Fruit fly (Drosophila melanogaster) whole organism, embryonic: ENCODE data around the gene CG14111.

ENCODE experiments used
- CG1024 ChIP-seq: fragments of 200-800 bp; sonication (Bioruptor generic); IDR thresholded peaks from 2 replicates; pipeline ENCODE4 v1.3.6; 2022; ENCODE audit warnings: missing biosample characterization, missing genetic modification characterization
- CG10565 ChIP-seq: fragments of 200-800 bp; sonication (Bioruptor generic); optimal IDR thresholded peaks from 3 replicates; lab custom pipeline; 2016; ENCODE audit warnings: missing biosample characterization, mild to moderate bottlenecking, missing genetic modification characterization
- CG10654 ChIP-seq: fragments of 200-800 bp; sonication (Bioruptor generic); optimal IDR thresholded peaks from 2 replicates; lab custom pipeline; 2016; ENCODE audit warnings: missing biosample characterization, missing genetic modification characterization
- CG11696 ChIP-seq: fragments of 200-800 bp; sonication (Bioruptor generic); IDR thresholded peaks from 2 replicates; pipeline ENCODE4 v1.3.6; 2022; ENCODE audit warnings: missing biosample characterization, missing genetic modification characterization
- CG14860 ChIP-seq: fragments of 200-800 bp; sonication (Bioruptor generic); IDR thresholded peaks from 3 replicates; pipeline ENCODE4 v1.3.6; 2022; ENCODE audit warnings: missing biosample characterization, missing genetic modification characterization; ENCODE audit not compliant: partially characterized antibody
- CG15011 ChIP-seq: fragments of 200-800 bp; sonication (Bioruptor generic); optimal IDR thresholded peaks from 3 replicates; lab custom pipeline; 2018; ENCODE audit warnings: missing biosample characterization, mild to moderate bottlenecking, missing genetic modification characterization
- CG1647 ChIP-seq: fragments of 200-800 bp; sonication (Bioruptor generic); optimal IDR thresholded peaks from 3 replicates; lab custom pipeline; 2016; ENCODE audit warnings: missing biosample characterization, missing genetic modification characterization
- CG18011 ChIP-seq: fragments of 200-800 bp; sonication (Bioruptor generic); optimal IDR thresholded peaks from 2 replicates; lab custom pipeline; 2017; ENCODE audit warnings: missing biosample characterization, missing genetic modification characterization, mild to moderate bottlenecking, moderate library complexity, missing genotype
- CG18764 ChIP-seq: fragments of 200-800 bp; sonication (Bioruptor generic); optimal IDR thresholded peaks from 3 replicates; lab custom pipeline; 2016; ENCODE audit warnings: missing biosample characterization, missing genetic modification characterization
- CG2129 ChIP-seq: fragments of 200-800 bp; sonication (Bioruptor generic); IDR thresholded peaks from 2 replicates; pipeline ENCODE4 v1.3.6; 2022; ENCODE audit warnings: missing biosample characterization, missing genetic modification characterization; ENCODE audit not compliant: partially characterized antibody
- CG2678 ChIP-seq: fragments of 200-800 bp; sonication (Bioruptor generic); optimal IDR thresholded peaks from 3 replicates; lab custom pipeline; 2019; ENCODE audit warnings: missing biosample characterization, mild to moderate bottlenecking, missing genetic modification characterization, moderate library complexity
- CG30431 ChIP-seq: fragments of 200-800 bp; sonication (Bioruptor generic); optimal IDR thresholded peaks from 2 replicates; lab custom pipeline; 2017; ENCODE audit warnings: missing biosample characterization, missing genetic modification characterization
- CG31441 ChIP-seq: fragments of 200-800 bp; sonication (Bioruptor generic); IDR thresholded peaks from 2 replicates; pipeline ENCODE4 v1.3.6; 2022; ENCODE audit warnings: missing biosample characterization, missing genetic modification characterization
- CG33213 ChIP-seq: fragments of 200-800 bp; sonication (Bioruptor generic); optimal IDR thresholded peaks from 3 replicates; lab custom pipeline; 2016; ENCODE audit warnings: missing biosample characterization, missing genetic modification characterization
- CG34376 ChIP-seq: fragments of 200-800 bp; sonication (Bioruptor generic); optimal IDR thresholded peaks from 2 replicates; lab custom pipeline; 2018; ENCODE audit warnings: missing biosample characterization, mild to moderate bottlenecking, missing genetic modification characterization
- CG3838 ChIP-seq: fragments of 200-800 bp; sonication (Bioruptor generic); optimal IDR thresholded peaks from 3 replicates; lab custom pipeline; 2016; ENCODE audit warnings: missing biosample characterization, missing genetic modification characterization
- CG42726 ChIP-seq: fragments of 200-800 bp; sonication (Bioruptor generic); IDR thresholded peaks from 2 replicates; pipeline ENCODE4 v1.3.6; 2022; ENCODE audit warnings: missing biosample characterization, missing genetic modification characterization; ENCODE audit not compliant: partially characterized antibody
- CG5245 ChIP-seq: fragments of 200-800 bp; sonication (Bioruptor generic); optimal IDR thresholded peaks from 3 replicates; lab custom pipeline; 2016; ENCODE audit warnings: missing biosample characterization, missing genetic modification characterization
- CG7271 ChIP-seq: fragments of 200-800 bp; sonication (Bioruptor generic); optimal IDR thresholded peaks from 2 replicates; lab custom pipeline; 2018; ENCODE audit warnings: missing biosample characterization, mild to moderate bottlenecking, missing genetic modification characterization, moderate library complexity
- CG7556 ChIP-seq: fragments of 200-800 bp; sonication (Bioruptor generic); optimal IDR thresholded peaks from 2 replicates; lab custom pipeline; 2017; ENCODE audit warnings: missing biosample characterization, mild to moderate bottlenecking, missing genetic modification characterization
- CG7928 ChIP-seq: fragments of 200-800 bp; sonication (Bioruptor generic); optimal IDR thresholded peaks from 2 replicates; lab custom pipeline; 2017; ENCODE audit warnings: missing biosample characterization, mild to moderate bottlenecking, missing genetic modification characterization
- CG8388 ChIP-seq: fragments of 200-800 bp; sonication (Bioruptor generic); optimal IDR thresholded peaks from 2 replicates; lab custom pipeline; 2019; ENCODE audit warnings: missing biosample characterization, mild to moderate bottlenecking, missing genetic modification characterization, moderate library complexity
- CG8765 ChIP-seq: fragments of 200-800 bp; sonication (Bioruptor generic); IDR thresholded peaks from 2 replicates; pipeline ENCODE4 v1.3.6; 2022; ENCODE audit warnings: missing biosample characterization, missing genetic modification characterization
- CG9215 ChIP-seq: fragments of 200-800 bp; sonication (Bioruptor generic); IDR thresholded peaks from 2 replicates; pipeline ENCODE4 v1.3.6; 2022; ENCODE audit warnings: missing biosample characterization, missing genetic modification characterization
- CG9817 ChIP-seq: fragments of 200-800 bp; sonication (Bioruptor generic); optimal IDR thresholded peaks from 2 replicates; lab custom pipeline; 2018; ENCODE audit warnings: missing biosample characterization, mild to moderate bottlenecking, missing genetic modification characterization, moderate library complexity
- CkIIα-i1 ChIP-seq: fragments of 200-800 bp; sonication (Bioruptor generic); IDR thresholded peaks from 2 replicates; pipeline ENCODE4 v1.3.6; 2022; ENCODE audit warnings: missing biosample characterization, missing genetic modification characterization
- D ChIP-seq, 2 experiments: fragments of 200-800 bp in 1 of 2; fragments of >200 bp in 1 of 2; sonication (Bioruptor generic) in 1 of 2; optimal IDR thresholded peaks; 2 replicates in 1 of 2; 3 replicates in 1 of 2; lab custom pipeline; 2017; ENCODE audit warnings: mild to moderate bottlenecking in 1 of 2, missing biosample characterization in 1 of 2, missing genetic modification characterization in 1 of 2, missing genetic modification reagents in 1 of 2
- HLH3B ChIP-seq: fragments of 200-800 bp; sonication (Bioruptor generic); IDR thresholded peaks from 2 replicates; pipeline ENCODE4 v1.3.6; 2022; ENCODE audit warnings: missing biosample characterization, missing genetic modification characterization
- Max ChIP-seq: fragments of 200-800 bp; sonication (Bioruptor generic); optimal IDR thresholded peaks from 2 replicates; lab custom pipeline; 2016; ENCODE audit warnings: missing biosample characterization, mild to moderate bottlenecking, missing genetic modification characterization
- Meics ChIP-seq: fragments of 200-800 bp; sonication (Bioruptor generic); optimal IDR thresholded peaks from 2 replicates; lab custom pipeline; 2017; ENCODE audit warnings: missing biosample characterization, mild to moderate bottlenecking, missing genetic modification characterization
- Oaz ChIP-seq: fragments of 200-800 bp; sonication (Bioruptor generic); IDR thresholded peaks from 2 replicates; pipeline ENCODE4 v1.3.6; 2022; ENCODE audit warnings: missing biosample characterization, missing genetic modification characterization
- PHDP ChIP-seq: fragments of 200-800 bp; sonication (Bioruptor generic); optimal IDR thresholded peaks from 3 replicates; lab custom pipeline; 2018; ENCODE audit warnings: missing biosample characterization, mild to moderate bottlenecking, missing genetic modification characterization, moderate library complexity
- Sox102F ChIP-seq: fragments of 200-800 bp; sonication (Bioruptor generic); optimal IDR thresholded peaks from 2 replicates; lab custom pipeline; 2018; ENCODE audit warnings: missing biosample characterization, mild to moderate bottlenecking, missing genetic modification characterization, moderate library complexity
- cato ChIP-seq: fragments of 200-800 bp; sonication (Bioruptor generic); optimal IDR thresholded peaks from 2 replicates; lab custom pipeline; 2016; ENCODE audit warnings: missing biosample characterization, missing genetic modification characterization, borderline replicate concordance
- croc ChIP-seq: fragments of 200-800 bp; sonication (Bioruptor generic); conservative IDR thresholded peaks from 3 replicates; pipeline ENCODE4 v1.3.6; 2022; ENCODE audit warnings: missing biosample characterization, missing genetic modification characterization
- crp ChIP-seq, 2 experiments: fragments of 200-800 bp; sonication (Bioruptor generic); optimal IDR thresholded peaks; 2 replicates in 1 of 2; 3 replicates in 1 of 2; lab custom pipeline; 2017; ENCODE audit warnings: missing biosample characterization in 2 of 2, missing genetic modification characterization in 2 of 2, mild to moderate bottlenecking in 1 of 2, moderate library complexity in 1 of 2
- dan ChIP-seq: fragments of 200-800 bp; sonication (Bioruptor generic); IDR thresholded peaks from 2 replicates; pipeline ENCODE4 v1.3.6; 2022; ENCODE audit warnings: missing biosample characterization, missing genetic modification characterization
- dysf ChIP-seq: fragments of 200-800 bp; sonication (Bioruptor generic); IDR thresholded peaks from 3 replicates; pipeline ENCODE4 v1.3.6; 2022; ENCODE audit warnings: missing biosample characterization, missing genetic modification characterization
- fd3F ChIP-seq: fragments of 200-800 bp; sonication (Bioruptor generic); optimal IDR thresholded peaks from 2 replicates; lab custom pipeline; 2018; ENCODE audit warnings: missing biosample characterization, mild to moderate bottlenecking, missing genetic modification characterization, moderate library complexity
- fd96Cb ChIP-seq: fragments of 200-800 bp; sonication (Bioruptor generic); optimal IDR thresholded peaks from 2 replicates; lab custom pipeline; 2018; ENCODE audit warnings: missing biosample characterization, mild to moderate bottlenecking, missing genetic modification characterization, moderate library complexity
- gro ChIP-seq: fragments of 200-800 bp; sonication (Bioruptor generic); optimal IDR thresholded peaks from 2 replicates; lab custom pipeline; 2016; ENCODE audit warnings: missing biosample characterization, missing genetic modification characterization
- lab ChIP-seq: fragments of 200-800 bp; sonication (Bioruptor generic); optimal IDR thresholded peaks from 3 replicates; lab custom pipeline; 2017; ENCODE audit warnings: missing biosample characterization, missing genetic modification characterization, mild to moderate bottlenecking, moderate library complexity, missing genetic modification reagents
- oc ChIP-seq: fragments of 200-800 bp; sonication (Bioruptor generic); optimal IDR thresholded peaks from 2 replicates; lab custom pipeline; 2018; ENCODE audit warnings: missing biosample characterization, mild to moderate bottlenecking, missing genetic modification characterization, moderate library complexity
- sens-2 ChIP-seq: fragments of 200-800 bp; sonication (Bioruptor generic); IDR thresholded peaks from 2 replicates; pipeline ENCODE4 v1.3.6; 2022; ENCODE audit warnings: missing biosample characterization, missing genetic modification characterization
- ssp ChIP-seq: fragments of 200-800 bp; sonication (Bioruptor generic); IDR thresholded peaks from 2 replicates; pipeline ENCODE4 v1.3.6; 2022; ENCODE audit warnings: missing biosample characterization, missing genetic modification characterization
- vnd ChIP-seq: fragments of 200-800 bp; sonication (Bioruptor generic); IDR thresholded peaks from 3 replicates; pipeline ENCODE4 v1.3.6; 2022; ENCODE audit warnings: missing biosample characterization, missing genetic modification characterization; ENCODE audit not compliant: partially characterized antibody
- zen ChIP-seq: fragments of 200-800 bp; sonication (Bioruptor generic); optimal IDR thresholded peaks from 3 replicates; lab custom pipeline; 2018; ENCODE audit warnings: missing biosample characterization, mild to moderate bottlenecking, missing genetic modification characterization, moderate library complexity
- zfh2 ChIP-seq: fragments of 200-800 bp; sonication (Bioruptor generic); optimal IDR thresholded peaks from 2 replicates; lab custom pipeline; 2016; ENCODE audit warnings: missing biosample characterization, missing genetic modification characterization

Gene CG14111

dm6 chr3L:13412200-13412885, 34.6 kb downstream of the CG14111 start, which contains the start of the genes CG10222 and flr (continued):
- no peak for TF ChIP-seq CG1647
- TF ChIP-seq Meics (GFP tag; lab: Kevin White, UChicago), result peak; percentile 27
- no peak for TF ChIP-seq crp (GFP tag; optimal IDR thresholded peaks at IDR 0.05; lab: Kevin White, UChicago)
- TF ChIP-seq ssp (GFP tag; lab: Robert Waterston, UW), result no peak
- TF ChIP-seq fd3F, result no peak
- peak; percentile 41 for TF ChIP-seq CG2678 (tag; lab: Kevin White, UChicago)
- no peak for TF ChIP-seq CG15011 (GFP tag; lab: Kevin White, UChicago)
- no peak for TF ChIP-seq Sox102F (GFP tag; lab: Kevin White, UChicago)
- no peak for TF ChIP-seq CG9817 (tag; lab: Kevin White, UChicago)
- no peak for TF ChIP-seq zfh2 (GFP tag; lab: Kevin White, UChicago)
- peak; percentile 69 for TF ChIP-seq CG14860 (GFP tag; lab: Robert Waterston, UW)
- no peak for TF ChIP-seq CG11696 (GFP tag; lab: Robert Waterston, UW)
- no peak for TF ChIP-seq CG30431 (GFP tag; lab: Kevin White, UChicago)
- peak; percentile 30 for TF ChIP-seq Max (GFP tag; lab: Kevin White, UChicago)
- TF ChIP-seq CG8388 (GFP tag; lab: Kevin White, UChicago), result no peak
- no peak for TF ChIP-seq Oaz (GFP tag; lab: Robert Waterston, UW)
- peak; percentile 46; the same call in 1 of the 2 replicates for TF ChIP-seq CG2129 (GFP tag; lab: Robert Waterston, UW)
- TF ChIP-seq fd96Cb (tag; lab: Kevin White, UChicago), result no peak
- TF ChIP-seq zen (tag; lab: Kevin White, UChicago), result peak; percentile 10
- TF ChIP-seq dysf (GFP tag; lab: Robert Waterston, UW), result no peak
- no peak for TF ChIP-seq CG5245 (GFP tag; lab: Kevin White, UChicago)
- TF ChIP-seq CG31441 (GFP tag; lab: Robert Waterston, UW), result peak; percentile 45; the same call in 1 of the 2 replicates
- TF ChIP-seq CG7271 (tag; lab: Kevin White, UChicago), result no peak
- TF ChIP-seq croc (GFP tag; lab: Robert Waterston, UW), result no peak
- TF ChIP-seq CG7556 (GFP tag; lab: Kevin White, UChicago), result no peak
- TF ChIP-seq CG10565, result no peak
- TF ChIP-seq sens-2, result no peak
- TF ChIP-seq CG33213, result no peak
- TF ChIP-seq CG10654 (GFP tag; lab: Kevin White, UChicago), result no peak
- peak; percentile 20 for TF ChIP-seq lab
- no peak for TF ChIP-seq gro (GFP tag; lab: Kevin White, UChicago)
- TF ChIP-seq oc (tag; lab: Kevin White, UChicago), result no peak
- TF ChIP-seq CG42726, result 0 out of 2 replicates have a peak, but pooled peaks have one; percentile 42
- TF ChIP-seq dan (GFP tag; lab: Robert Waterston, UW), result no peak
- TF ChIP-seq CG1024 (GFP tag; lab: Robert Waterston, UW), result no peak
- no peak for TF ChIP-seq CG18764
- no peak for TF ChIP-seq CG3838
- no peak for TF ChIP-seq CG7928
- peak; percentile 71 for TF ChIP-seq vnd (GFP tag; lab: Robert Waterston, UW)
- no peak for TF ChIP-seq CG8765 (GFP tag; lab: Robert Waterston, UW)
- no peak for TF ChIP-seq cato (GFP tag; lab: Kevin White, UChicago)
- no peak for TF ChIP-seq PHDP (tag; lab: Kevin White, UChicago)
- TF ChIP-seq CkIIα-i1 (GFP tag; lab: Robert Waterston, UW), result no peak
- peak; percentile 70 for TF ChIP-seq D (optimal IDR thresholded peaks at IDR 0.05; lab: Kevin White, UChicago)
- TF ChIP-seq D (GFP tag; optimal IDR thresholded peaks at IDR 0.05; lab: Kevin White, UChicago), result peak; percentile 27
- TF ChIP-seq CG34376 (GFP tag; lab: Kevin White, UChicago), result no peak
- TF ChIP-seq CG18011 (GFP tag; lab: Kevin White, UChicago), result no peak
- 0 out of 2 replicates have a peak, but pooled peaks have one; percentile 8 for TF ChIP-seq CG9215 (GFP tag; lab: Robert Waterston, UW)
- no peak for TF ChIP-seq HLH3B
